Worm (Caenorhabditis elegans) whole organism, L3 larva: ENCODE data around the gene eak-4.
"Not testable (repeated sequence)": the region's sequence is repeated elsewhere in the genome, so short reads cannot be mapped to it uniquely, and the experiment has no call there.

Source experiments
- ceh-16 ChIP-seq: sonication (generic microtip); optimal IDR thresholded peaks from 2 replicates; lab custom pipeline; 2017; ENCODE audit warnings: missing biosample characterization, missing genetic modification characterization
- ceh-28 ChIP-seq: fragments of 150-350 bp; optimal IDR thresholded peaks from 2 replicates; lab custom pipeline; 2014; ENCODE audit warnings: missing biosample characterization, missing genetic modification reagents, missing genetic modification characterization
- elt-2 ChIP-seq: sonication (generic microtip); optimal IDR thresholded peaks from 2 replicates; lab custom pipeline; 2016; ENCODE audit warnings: missing genetic modification reagents, mild to moderate bottlenecking, missing genetic modification characterization, missing compliant biosample characterization
- hmg-11 ChIP-seq: sonication (generic microtip); optimal IDR thresholded peaks from 2 replicates; lab custom pipeline; 2016; ENCODE audit warnings: missing genetic modification characterization, missing compliant biosample characterization
- zag-1 ChIP-seq: fragments of 150-350 bp; optimal IDR thresholded peaks from 2 replicates; lab custom pipeline; 2014; ENCODE audit warnings: missing biosample characterization, missing genetic modification characterization
- ztf-4 ChIP-seq: fragments of 150-350 bp; optimal IDR thresholded peaks from 2 replicates; lab custom pipeline; 2014; ENCODE audit warnings: missing biosample characterization, missing genetic modification characterization

eak-4 gene

ce11 chrIV:12478711-12479110 is 46.6 kb downstream of the eak-4 start, which contains the start of gene igdb-1:
TSS of gene igdb-1 (plus strand) at chrIV:12479011.
- not testable (repeated sequence) for TF ChIP-seq zag-1, ztf-4, hmg-11 (tag; lab: Kevin White, UChicago)

- TF ChIP-seq ceh-28; elt-2 (tag; lab: Kevin White, UChicago); ceh-16 (tag; lab: Kevin White, UChicago): not testable (repeated sequence)
- TF ChIP-seq, all 47 proteins: peak for 0; not testable (repeated sequence) for 47
Measured at ce11 chrIV:12476942-12477341, 48.4 kb downstream of the eak-4 start, which contains the start of gene T04A11.1. TSS of gene T04A11.1 (minus strand) at chrIV:12477042.
